Worm (Caenorhabditis elegans): ENCODE measurements around the gene abl-1.

DNA sequence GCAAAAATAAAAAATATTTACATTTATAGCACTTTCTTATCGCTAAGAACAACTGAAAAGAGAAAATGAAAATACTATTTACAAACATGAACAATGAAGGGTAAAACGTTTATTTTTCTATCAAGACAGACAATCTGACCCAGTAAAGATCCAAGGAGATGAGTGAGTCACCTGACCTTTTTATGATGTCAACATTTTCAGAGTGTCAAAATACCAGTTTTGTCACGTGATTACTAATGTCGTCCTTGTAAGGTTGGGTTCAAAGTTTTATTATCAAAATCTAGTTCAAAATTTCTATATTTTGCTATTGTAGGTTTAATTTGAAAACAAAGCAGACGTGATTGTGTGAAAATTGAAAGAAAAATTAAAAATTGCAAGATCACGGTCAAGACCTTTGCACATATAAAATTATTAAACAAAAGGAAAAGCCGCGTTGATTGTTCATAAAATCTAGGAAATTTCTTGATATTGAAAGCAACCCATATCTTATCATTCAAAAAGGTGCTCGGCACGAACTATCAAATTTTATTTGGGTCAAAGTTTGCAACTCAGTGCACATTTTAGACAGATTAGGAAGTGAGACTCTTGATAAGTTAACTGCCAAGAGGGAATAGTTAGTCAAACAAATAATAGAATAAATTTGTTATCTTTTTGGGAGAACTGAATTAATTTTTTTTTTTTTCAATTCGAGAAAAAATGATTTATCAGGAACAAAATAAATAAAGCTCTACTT is 6.2 kb upstream of the abl-1 start:
- TF ChIP-seq fos-1 (tag; optimal IDR thresholded peaks at IDR 0.05) (no peak), lin-15B (tag; optimal IDR thresholded peaks at IDR 0.05) (no peak), nhr-25 (tag; optimal IDR thresholded peaks at IDR 0.05; ENCODE audit: borderline replicate concordance, insufficient read depth) (no peak), pha-4 (GFP tag; IDR thresholded peaks at IDR 0.05) (no peak), pha-4 (tag; optimal IDR thresholded peaks at IDR 0.05) (no peak), cey-2 (tag; optimal IDR thresholded peaks at IDR 0.05; ENCODE audit: borderline replicate concordance, insufficient read depth) (no peak), rbr-2 (tag; optimal IDR thresholded peaks at IDR 0.05) (no peak), Y5F2A.4 (GFP tag; optimal IDR thresholded peaks at IDR 0.05) (no peak)

Measured in whole organism, L4 larva.